Fruit fly (Drosophila melanogaster): ENCODE results near the gene CG9698.

CG9698 gene

dm6 chr3R:30467062-30467461 lies 47.5 kb upstream of the CG9698 start:
- peak; percentile 20 for TF ChIP-seq svp (GFP tag)
- TF ChIP-seq CG6276 (GFP tag; optimal IDR thresholded peaks at IDR 0.05) = no peak

- TF ChIP-seq cyc (GFP tag; optimal IDR thresholded peaks at IDR 0.05) (no peak), CG11294 (GFP tag; IDR thresholded peaks at IDR 0.05) (no peak), Hr4 (GFP tag; optimal IDR thresholded peaks at IDR 0.05) (no peak), svp (GFP tag) (no peak), eg (GFP tag; IDR thresholded peaks at IDR 0.05) (no peak), spab (GFP tag; optimal IDR thresholded peaks at IDR 0.05) (no peak), Sox102F (GFP tag; optimal IDR thresholded peaks at IDR 0.05) (no peak), CG11902 (GFP tag; optimal IDR thresholded peaks at IDR 0.05) (no peak)
These were observed 43.9 kb upstream of the CG9698 start for dm6 chr3R:30470690-30471089.

dm6 chr3R:30472331-30472730 lies 42.2 kb upstream of the CG9698 start:
- TF ChIP-seq Smox (GFP tag; optimal IDR thresholded peaks at IDR 0.05) = no peak
- no peak for TF ChIP-seq svp (GFP tag)
- no peak for TF ChIP-seq Ets21C (GFP tag; optimal IDR thresholded peaks at IDR 0.05)
- no peak for TF ChIP-seq pdm3 (GFP tag; optimal IDR thresholded peaks at IDR 0.05)
- TF ChIP-seq CG3919 (GFP tag; optimal IDR thresholded peaks at IDR 0.05) = no peak

- TF ChIP-seq Ets21C (GFP tag; optimal IDR thresholded peaks at IDR 0.05) (no peak), ss (GFP tag; optimal IDR thresholded peaks at IDR 0.05) (peak in 1 of 2 experiments; percentile 64)
These were observed 39.8 kb upstream of the CG9698 start for dm6 chr3R:30474667-30475213.

dm6 chr3R:30475910-30476309 lies 38.7 kb upstream of the CG9698 start:
- TF ChIP-seq CG6808 (GFP tag; optimal IDR thresholded peaks at IDR 0.05) = no peak
- peak; percentile 18 for TF ChIP-seq esn (GFP tag; optimal IDR thresholded peaks at IDR 0.05)
- peak; percentile 50 for TF ChIP-seq Eip78C (GFP tag)
- TF ChIP-seq CG6792 (GFP tag; optimal IDR thresholded peaks at IDR 0.05) = no peak
- TF ChIP-seq salr (GFP tag; optimal IDR thresholded peaks at IDR 0.05) = no peak

- no peak for TF ChIP-seq CG6276 (GFP tag; optimal IDR thresholded peaks at IDR 0.05)
- TF ChIP-seq Sox102F (GFP tag; optimal IDR thresholded peaks at IDR 0.05) = no peak
- no peak for TF ChIP-seq topi (GFP tag; optimal IDR thresholded peaks at IDR 0.05)
- TF ChIP-seq achi (GFP tag; optimal IDR thresholded peaks at IDR 0.05) = no peak
- no peak for TF ChIP-seq CG8319 (GFP tag; optimal IDR thresholded peaks at IDR 0.05)
- no peak for TF ChIP-seq pdm3 (GFP tag; optimal IDR thresholded peaks at IDR 0.05)
- TF ChIP-seq CG10631 (GFP tag; optimal IDR thresholded peaks at IDR 0.05) = no peak
- no peak for TF ChIP-seq CG15336 (GFP tag; IDR thresholded peaks at IDR 0.05)
- TF ChIP-seq eg (GFP tag; IDR thresholded peaks at IDR 0.05) = no peak
- no peak for TF ChIP-seq dac (GFP tag; optimal IDR thresholded peaks at IDR 0.05)
- no peak for TF ChIP-seq CG31627 (GFP tag; optimal IDR thresholded peaks at IDR 0.05)
These were observed 38.2 kb upstream of the CG9698 start, which contains the start of gene spdo for dm6 chr3R:30476367-30476766. Gene spdo (plus strand): TSS chr3R:30476684.

- TF ChIP-seq cyc (GFP tag; optimal IDR thresholded peaks at IDR 0.05) (no peak), CG3032 (tag; optimal IDR thresholded peaks at IDR 0.05) (no peak), Hr39 (GFP tag; optimal IDR thresholded peaks at IDR 0.05) (no peak), Gug (GFP tag; IDR thresholded peaks at IDR 0.05) (no peak), eg (GFP tag; IDR thresholded peaks at IDR 0.05) (no peak), svp (GFP tag) (no peak), fd59A (GFP tag; optimal IDR thresholded peaks at IDR 0.05) (no peak), CG9139 (GFP tag; optimal IDR thresholded peaks at IDR 0.05) (no peak), CG8319 (GFP tag; optimal IDR thresholded peaks at IDR 0.05) (no peak), CG6792 (GFP tag; optimal IDR thresholded peaks at IDR 0.05) (no peak), Met (GFP tag; optimal IDR thresholded peaks at IDR 0.05) (no peak), Blimp-1 (GFP tag; optimal IDR thresholded peaks at IDR 0.05) (no peak), Sox102F (GFP tag; optimal IDR thresholded peaks at IDR 0.05) (no peak), Sox15 (GFP tag; optimal IDR thresholded peaks at IDR 0.05) (no peak), Eip93F (GFP tag; optimal IDR thresholded peaks at IDR 0.05) (no peak), ss (GFP tag; optimal IDR thresholded peaks at IDR 0.05) (no peak)
These were observed 26.7 kb upstream of the CG9698 start, which contains the start of gene Jon99Fii for dm6 chr3R:30487828-30488227. Gene Jon99Fii (minus strand): TSS chr3R:30487928.

Measured in whole organism, prepupa.